Worm (Caenorhabditis elegans): ENCODE results near the gene str-247.

The str-247 gene

ce11 chrV:3953739-3954138, at the start of gene str-247:
Gene str-247, plus strand, starts transcription at chrV:3954039.
- no peak for TF ChIP-seq T23F11.4 (GFP tag; optimal IDR thresholded peaks at IDR 0.05)
- TF ChIP-seq lin-11 (tag; optimal IDR thresholded peaks at IDR 0.05), result no peak
- no peak for TF ChIP-seq ceh-18 (tag; optimal IDR thresholded peaks at IDR 0.05)

- no peak for TF ChIP-seq ceh-31 (tag; optimal IDR thresholded peaks at IDR 0.05)
- TF ChIP-seq tbx-2 (tag; optimal IDR thresholded peaks at IDR 0.05), result no peak
- TF ChIP-seq K09A11.1 (tag; optimal IDR thresholded peaks at IDR 0.05; ENCODE audit: insufficient read depth), result no peak
- no peak for TF ChIP-seq npax-4 (tag; optimal IDR thresholded peaks at IDR 0.05)
- TF ChIP-seq hlh-6 (tag; optimal IDR thresholded peaks at IDR 0.05), result no peak
- TF ChIP-seq lin-11 (tag; optimal IDR thresholded peaks at IDR 0.05), result no peak
- no peak for TF ChIP-seq nfya-1 (tag; optimal IDR thresholded peaks at IDR 0.05)
- no peak for TF ChIP-seq nhr-11 (tag; optimal IDR thresholded peaks at IDR 0.05)
Observed at ce11 chrV:3905841-3906240, 48.0 kb upstream of the str-247 start, which contains the start of gene nhr-156. Gene nhr-156, plus strand, starts transcription at chrV:3906106.

ce11 chrV:3912472-3912871, 41.4 kb upstream of the str-247 start, which contains the start of gene srx-68:
Gene srx-68, plus strand, starts transcription at chrV:3912772.
- TF ChIP-seq unc-86 (tag; optimal IDR thresholded peaks at IDR 0.05) (no peak), gmeb-2 (tag; optimal IDR thresholded peaks at IDR 0.05) (no peak), pat-9 (tag; optimal IDR thresholded peaks at IDR 0.05) (no peak), eyg-1 (tag; optimal IDR thresholded peaks at IDR 0.05) (no peak), tbx-7 (tag; optimal IDR thresholded peaks at IDR 0.05) (no peak), tbx-2 (tag; optimal IDR thresholded peaks at IDR 0.05) (no peak), elt-4 (tag; optimal IDR thresholded peaks at IDR 0.05) (no peak), ceh-2 (tag; optimal IDR thresholded peaks at IDR 0.05) (no peak), fkh-6 (tag; optimal IDR thresholded peaks at IDR 0.05) (no peak), ama-1 (optimal IDR thresholded peaks at IDR 0.05) (no peak), hlh-15 (tag; optimal IDR thresholded peaks at IDR 0.05) (no peak), Y22D7AL.16 (tag; optimal IDR thresholded peaks at IDR 0.05) (no peak), hlh-30 (tag; optimal IDR thresholded peaks at IDR 0.05; ENCODE audit: insufficient read depth) (no peak), ceh-34 (tag; optimal IDR thresholded peaks at IDR 0.05) (no peak), ceh-6 (GFP tag; optimal IDR thresholded peaks at IDR 0.05) (no peak), ahr-1 (tag; optimal IDR thresholded peaks at IDR 0.05) (no peak), hlh-8 (tag; optimal IDR thresholded peaks at IDR 0.05) (no peak), mec-3 (tag; optimal IDR thresholded peaks at IDR 0.05; ENCODE audit: borderline replicate concordance) (no peak)

ce11 chrV:3913131-3913530, 40.7 kb upstream of the str-247 start:
- TF ChIP-seq eyg-1 (tag; optimal IDR thresholded peaks at IDR 0.05) (no peak), npax-4 (tag; optimal IDR thresholded peaks at IDR 0.05) (no peak), Y22D7AL.16 (tag; optimal IDR thresholded peaks at IDR 0.05) (no peak)

- TF ChIP-seq ceh-48 (tag; optimal IDR thresholded peaks at IDR 0.05), result no peak
- TF ChIP-seq unc-42 (tag; optimal IDR thresholded peaks at IDR 0.05), result no peak
- TF ChIP-seq ceh-9 (tag; optimal IDR thresholded peaks at IDR 0.05), result no peak
- TF ChIP-seq C38D4.7 (GFP tag; optimal IDR thresholded peaks at IDR 0.05), result no peak
- TF ChIP-seq nfya-1 (tag; optimal IDR thresholded peaks at IDR 0.05), result no peak
- no peak for TF ChIP-seq hlh-30 (tag; optimal IDR thresholded peaks at IDR 0.05; ENCODE audit: insufficient read depth)
- TF ChIP-seq ceh-30 (tag; optimal IDR thresholded peaks at IDR 0.05), result no peak
- TF ChIP-seq hlh-13 (GFP tag; optimal IDR thresholded peaks at IDR 0.05), result no peak
- no peak for TF ChIP-seq ztf-16 (tag; optimal IDR thresholded peaks at IDR 0.05)
- TF ChIP-seq mec-3 (tag; optimal IDR thresholded peaks at IDR 0.05; ENCODE audit: borderline replicate concordance), result no peak
- no peak for TF ChIP-seq tbx-2 (tag; optimal IDR thresholded peaks at IDR 0.05)
- TF ChIP-seq hlh-8 (tag; optimal IDR thresholded peaks at IDR 0.05), result no peak
- TF ChIP-seq K02D7.2 (tag; optimal IDR thresholded peaks at IDR 0.05), result no peak
Observed at ce11 chrV:3916480-3916879, 37.4 kb upstream of the str-247 start, which contains the start of gene srx-67. Gene srx-67, plus strand, starts transcription at chrV:3916780.

All from whole organism, late embryonic.